Worm (Caenorhabditis elegans) whole organism, mixed stage, embryonic: ENCODE data around the gene ric-4.

Source experiments
- elt-1 ChIP-seq: sonication (generic microtip); optimal IDR thresholded peaks from 2 replicates; lab custom pipeline; 2017; ENCODE audit warnings: missing genetic modification characterization, mild to moderate bottlenecking, missing compliant biosample characterization, antibody characterized with exemption, moderate library complexity, borderline replicate concordance; ENCODE audit not compliant: insufficient read depth
- elt-3 ChIP-seq: fragments of 150-350 bp; optimal IDR thresholded peaks from 2 replicates; lab custom pipeline; 2014; ENCODE audit warnings: missing biosample characterization, missing genetic modification characterization
- mls-2 ChIP-seq: sonication (generic microtip); optimal IDR thresholded peaks from 2 replicates; lab custom pipeline; 2016; ENCODE audit warnings: mild to moderate bottlenecking, missing genetic modification characterization, moderate library complexity, missing compliant biosample characterization
- nhr-28 ChIP-seq: fragments of 150-350 bp; optimal IDR thresholded peaks from 2 replicates; lab custom pipeline; 2014; ENCODE audit warnings: missing biosample characterization, missing genetic modification characterization
- pha-4 ChIP-seq: fragments of 150-350 bp; optimal IDR thresholded peaks from 2 replicates; lab custom pipeline; 2018; ENCODE audit warnings: missing biosample characterization, missing genetic modification reagents, missing genetic modification characterization
- sptf-1 ChIP-seq: sonication (generic microtip); optimal IDR thresholded peaks from 2 replicates; lab custom pipeline; 2017; ENCODE audit warnings: mild to moderate bottlenecking, missing genetic modification characterization, moderate library complexity, missing compliant biosample characterization
- unc-62 ChIP-seq: fragments of 150-350 bp; optimal IDR thresholded peaks from 2 replicates; lab custom pipeline; 2014; ENCODE audit warnings: missing biosample characterization, missing genetic modification reagents, missing genetic modification characterization

DNA sequence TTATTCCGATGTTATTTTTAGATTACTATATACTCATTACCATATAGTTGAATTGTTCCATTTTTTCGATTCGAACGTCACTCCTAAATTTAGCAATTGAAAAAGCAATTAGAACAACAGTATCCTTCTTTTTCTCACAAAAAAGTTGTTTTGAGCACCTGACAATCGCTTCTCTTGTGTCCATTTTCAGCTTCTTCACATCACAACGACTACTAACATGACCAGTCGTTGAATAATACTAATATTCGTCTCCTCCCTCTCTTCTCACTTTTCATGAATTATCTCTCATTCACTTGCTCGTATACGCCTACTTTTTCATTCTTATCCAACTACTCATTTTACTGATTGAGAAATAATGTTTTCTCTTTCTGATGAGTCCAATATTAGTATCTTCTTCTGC lies 53.4 kb downstream of the ric-4 start, which contains the start of gene ZK856.14:
- TF ChIP-seq sptf-1 (tag; lab: Kevin White, UChicago): no peak
- no peak for TF ChIP-seq nhr-28 (tag; lab: Kevin White, UChicago)
- TF ChIP-seq mls-2 (tag; lab: Kevin White, UChicago): no peak
- TF ChIP-seq elt-3 (tag; lab: Kevin White, UChicago): no peak
- TF ChIP-seq unc-62 (GFP tag; lab: Kevin White, UChicago): no peak
- TF ChIP-seq elt-1 (tag; lab: Kevin White, UChicago): no peak
- TF ChIP-seq pha-4 (tag; lab: Kevin White, UChicago): no peak
